Worm (Caenorhabditis elegans) whole organism, L4 larva: Measurements from ENCODE around the gene C02G6.3.

Experiments used
- D1046.2 ChIP-seq: fragments of 200-800 bp; sonication (Bioruptor generic); IDR thresholded peaks from 2 replicates; pipeline ENCODE4 v1.3.6; 2022; ENCODE audit warnings: missing genetic modification characterization, missing compliant biosample characterization
- F37D6.2 ChIP-seq: sonication (generic microtip); optimal IDR thresholded peaks from 2 replicates; lab custom pipeline; 2016; ENCODE audit warnings: mild to moderate bottlenecking, missing genetic modification characterization, missing compliant biosample characterization
- F49E8.2 ChIP-seq: sonication (generic microtip); optimal IDR thresholded peaks from 2 replicates; lab custom pipeline; 2016; ENCODE audit warnings: missing compliant biosample characterization, mild to moderate bottlenecking, missing genetic modification characterization, borderline replicate concordance
- R02D3.7 ChIP-seq: fragments of 150-350 bp; sonication (generic microtip); optimal IDR thresholded peaks from 3 replicates; lab custom pipeline; 2014; ENCODE audit warnings: missing biosample characterization, missing genetic modification characterization
- T26A8.4 ChIP-seq: fragments of 200-800 bp; sonication (Bioruptor generic); IDR thresholded peaks from 2 replicates; pipeline ENCODE4 v1.3.6; 2022; ENCODE audit warnings: missing genetic modification characterization, missing compliant biosample characterization
- Y5F2A.4 ChIP-seq: fragments of 200-800 bp; sonication (Bioruptor generic); optimal IDR thresholded peaks from 2 replicates; lab custom pipeline; 2018; ENCODE audit warnings: mild to moderate bottlenecking, missing genetic modification characterization, missing compliant biosample characterization
- ZK546.5 ChIP-seq, 2 experiments: sonication (generic microtip); optimal IDR thresholded peaks; 2 replicates each; lab custom pipeline; 2017; ENCODE audit warnings: missing biosample characterization in 2 of 2, missing genetic modification characterization in 2 of 2
- aha-1 ChIP-seq: fragments of 150-350 bp; peaks from one replicate; lab custom pipeline; 2014; ENCODE audit warnings: missing biosample characterization, missing genetic modification characterization
- ama-1 ChIP-seq: fragments of 150-350 bp; optimal IDR thresholded peaks from 2 replicates; lab custom pipeline; 2014; ENCODE audit warnings: inconsistent platforms, mixed read lengths
- ceh-20 ChIP-seq: fragments of 200-800 bp; sonication (Bioruptor generic); IDR thresholded peaks from 2 replicates; pipeline ENCODE4 v1.3.6; 2022; ENCODE audit warnings: missing genetic modification reagents, missing genetic modification characterization, missing compliant biosample characterization
- ceh-28 ChIP-seq: fragments of 150-350 bp; optimal IDR thresholded peaks from 2 replicates; lab custom pipeline; 2014; ENCODE audit warnings: missing biosample characterization, missing genetic modification reagents, missing genetic modification characterization
- ceh-82 ChIP-seq: sonication (generic microtip); optimal IDR thresholded peaks from 2 replicates; lab custom pipeline; 2017; ENCODE audit warnings: missing biosample characterization, missing genetic modification characterization
- ces-1 ChIP-seq: fragments of 150-350 bp; sonication (generic microtip); optimal IDR thresholded peaks from 4 replicates; lab custom pipeline; 2014; ENCODE audit warnings: missing biosample characterization, missing genetic modification reagents, missing genetic modification characterization
- cey-2 ChIP-seq: sonication (generic microtip); optimal IDR thresholded peaks from 3 replicates; lab custom pipeline; 2017; ENCODE audit warnings: missing genetic modification characterization, mild to moderate bottlenecking, missing compliant biosample characterization, antibody characterized with exemption, borderline replicate concordance; ENCODE audit not compliant: insufficient read depth
- daf-19 ChIP-seq: fragments of 200-800 bp; sonication (Bioruptor generic); conservative IDR thresholded peaks from 2 replicates; pipeline ENCODE4 v1.3.6; 2022; ENCODE audit warnings: missing genetic modification characterization, missing compliant biosample characterization
- dmd-6 ChIP-seq: fragments of 200-800 bp; sonication (Bioruptor generic); IDR thresholded peaks from 2 replicates; pipeline ENCODE4 v1.3.6; 2022; ENCODE audit warnings: missing genetic modification reagents, missing genetic modification characterization, missing compliant biosample characterization
- hlh-11 ChIP-seq: fragments of 200-800 bp; sonication (Bioruptor generic); optimal IDR thresholded peaks from 2 replicates; lab custom pipeline; 2018; ENCODE audit warnings: mild to moderate bottlenecking, missing genetic modification characterization, missing compliant biosample characterization
- jun-1 ChIP-seq: fragments of 150-350 bp; optimal IDR thresholded peaks from 2 replicates; lab custom pipeline; 2014; ENCODE audit warnings: missing biosample characterization, missing genetic modification reagents, missing genetic modification characterization
- lin-13 ChIP-seq: fragments of 150-350 bp; optimal IDR thresholded peaks from 2 replicates; lab custom pipeline; 2014; ENCODE audit warnings: missing biosample characterization, missing genetic modification reagents, missing genetic modification characterization
- lin-15B ChIP-seq: fragments of 150-350 bp; sonication (generic microtip); optimal IDR thresholded peaks from 3 replicates; lab custom pipeline; 2014; ENCODE audit warnings: missing biosample characterization, missing genetic modification characterization
- lin-38 ChIP-seq: fragments of 200-800 bp; sonication (Bioruptor generic); IDR thresholded peaks from 2 replicates; pipeline ENCODE4 v1.3.6; 2022; ENCODE audit warnings: missing genetic modification reagents, missing genetic modification characterization, missing compliant biosample characterization
- lin-39 ChIP-seq: fragments of 150-350 bp; optimal IDR thresholded peaks from 2 replicates; lab custom pipeline; 2014; ENCODE audit warnings: missing biosample characterization, missing genetic modification reagents, missing genetic modification characterization
- mdt-29 ChIP-seq: fragments of 200-800 bp; sonication (Bioruptor generic); IDR thresholded peaks from 2 replicates; pipeline ENCODE4 v1.3.6; 2022; ENCODE audit warnings: missing genetic modification reagents, missing genetic modification characterization, missing compliant biosample characterization
- mes-2 ChIP-seq: sonication (generic microtip); optimal IDR thresholded peaks from 2 replicates; lab custom pipeline; 2016; ENCODE audit warnings: missing genotype, mild to moderate bottlenecking, missing genetic modification characterization, missing compliant biosample characterization; ENCODE audit not compliant: poor library complexity, severe bottlenecking
- nhr-11 ChIP-seq: fragments of 150-350 bp; optimal IDR thresholded peaks from 2 replicates; lab custom pipeline; 2014; ENCODE audit warnings: missing biosample characterization, missing genetic modification characterization
- nhr-25 ChIP-seq: sonication (generic microtip); optimal IDR thresholded peaks from 2 replicates; lab custom pipeline; 2017; ENCODE audit warnings: missing genetic modification characterization, mild to moderate bottlenecking, missing compliant biosample characterization, antibody characterized with exemption, moderate library complexity, borderline replicate concordance; ENCODE audit not compliant: insufficient read depth
- nhr-48 ChIP-seq: sonication (generic microtip); optimal IDR thresholded peaks from 2 replicates; lab custom pipeline; 2016; ENCODE audit warnings: mild to moderate bottlenecking, missing genetic modification characterization, missing compliant biosample characterization
- rbr-2 ChIP-seq: sonication (generic microtip); optimal IDR thresholded peaks from 2 replicates; lab custom pipeline; 2016; ENCODE audit warnings: missing genotype, missing genetic modification characterization, missing compliant biosample characterization
- skn-1 ChIP-seq: fragments of 150-350 bp; optimal IDR thresholded peaks from 2 replicates; lab custom pipeline; 2014; ENCODE audit warnings: missing biosample characterization, missing genetic modification characterization
- snpc-4 ChIP-seq: fragments of 150-350 bp; optimal IDR thresholded peaks from 2 replicates; lab custom pipeline; 2014; ENCODE audit warnings: missing biosample characterization, missing genetic modification characterization
- unc-130 ChIP-seq: sonication (generic microtip); optimal IDR thresholded peaks from 2 replicates; lab custom pipeline; 2016; ENCODE audit warnings: missing genetic modification reagents, missing genetic modification characterization, missing compliant biosample characterization
- unc-39 ChIP-seq: sonication (generic microtip); optimal IDR thresholded peaks from 2 replicates; lab custom pipeline; 2017; ENCODE audit warnings: missing biosample characterization, missing genetic modification characterization
- zag-1 ChIP-seq: fragments of 150-350 bp; optimal IDR thresholded peaks from 2 replicates; lab custom pipeline; 2014; ENCODE audit warnings: missing biosample characterization, missing genetic modification characterization
- zfp-3 ChIP-seq: fragments of 200-800 bp; sonication (Bioruptor generic); conservative IDR thresholded peaks from 2 replicates; pipeline ENCODE4 v1.3.6; 2022; ENCODE audit warnings: missing genetic modification reagents, missing genetic modification characterization, missing compliant biosample characterization
- zip-2 ChIP-seq: fragments of 150-350 bp; optimal IDR thresholded peaks from 2 replicates; lab custom pipeline; 2014; ENCODE audit warnings: missing biosample characterization, missing genetic modification characterization

Gene C02G6.3

DNA sequence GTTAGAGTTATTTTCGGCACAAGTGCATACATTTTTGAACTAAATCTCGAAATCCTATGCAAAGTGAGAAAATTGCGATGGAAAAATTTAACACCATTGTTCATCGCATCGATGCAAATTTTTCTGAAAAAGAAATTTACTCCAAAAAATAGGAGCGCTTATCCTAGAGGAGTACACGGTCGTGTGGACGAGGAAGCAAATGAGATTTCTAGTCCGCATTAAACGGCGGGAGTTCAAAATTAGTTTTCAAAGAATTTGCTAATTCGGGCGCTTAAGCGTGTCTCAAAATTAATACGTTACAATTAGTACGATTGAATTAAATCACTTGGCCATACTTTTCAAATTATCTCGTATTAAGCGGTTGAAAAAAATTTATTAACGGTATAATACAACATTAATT is 37.5 kb downstream of the C02G6.3 start, which contains the start of gene lrpr-1 (continued):
- TF ChIP-seq jun-1 (tag; lab: Kevin White, UChicago) (peak; percentile 30), lin-13 (GFP tag; lab: Kevin White, UChicago) (peak; percentile 12), ceh-20 (GFP tag; lab: Robert Waterston, UW) (peak; percentile 78), unc-130 (GFP tag; lab: Kevin White, UChicago) (peak; percentile 92), dmd-6 (GFP tag; lab: Robert Waterston, UW) (no peak), daf-19 (GFP tag; lab: Robert Waterston, UW) (no peak), nhr-11 (tag; lab: Kevin White, UChicago) (peak; percentile 43), aha-1 (peak; percentile 84), F49E8.2 (tag; lab: Kevin White, UChicago) (peak; percentile 52)
- TF ChIP-seq, all 104 proteins: peak for 29

ce11 chrV:5919887-5920286 is 39.7 kb downstream of the C02G6.3 start, which contains the start of gene C04E6.12:
TSS of gene C04E6.12 (minus strand) at chrV:5919987.
- TF ChIP-seq nhr-48 (no peak), R02D3.7 (no peak), mdt-29 (GFP tag; lab: Robert Waterston, UW) (no peak), skn-1 (tag; lab: Kevin White, UChicago) (no peak), ces-1 (no peak), zip-2 (tag; lab: Kevin White, UChicago) (no peak), ceh-28 (tag; lab: Kevin White, UChicago) (no peak), unc-39 (tag; lab: Kevin White, UChicago) (no peak), lin-39 (tag; lab: Kevin White, UChicago) (no peak), rbr-2 (no peak), T26A8.4 (no peak), lin-38 (no peak), zag-1 (tag; lab: Kevin White, UChicago) (no peak), snpc-4 (tag; lab: Kevin White, UChicago) (no peak), ama-1 (no peak)

ce11 chrV:5921761-5922160 is 41.6 kb downstream of the C02G6.3 start:
- TF ChIP-seq cey-2 (tag; lab: Kevin White, UChicago): no peak
- no peak for TF ChIP-seq hlh-11 (tag; lab: Kevin White, UChicago)
- no peak for TF ChIP-seq nhr-25 (tag; lab: Kevin White, UChicago)
- TF ChIP-seq ZK546.5 (tag; optimal IDR thresholded peaks at IDR 0.05; lab: Kevin White, UChicago): no peak
- TF ChIP-seq lin-15B: no peak
- no peak for TF ChIP-seq Y5F2A.4 (GFP tag; lab: Kevin White, UChicago)
- TF ChIP-seq ceh-82 (tag; lab: Kevin White, UChicago): no peak
- no peak for TF ChIP-seq zip-2 (tag; lab: Kevin White, UChicago)

DNA sequence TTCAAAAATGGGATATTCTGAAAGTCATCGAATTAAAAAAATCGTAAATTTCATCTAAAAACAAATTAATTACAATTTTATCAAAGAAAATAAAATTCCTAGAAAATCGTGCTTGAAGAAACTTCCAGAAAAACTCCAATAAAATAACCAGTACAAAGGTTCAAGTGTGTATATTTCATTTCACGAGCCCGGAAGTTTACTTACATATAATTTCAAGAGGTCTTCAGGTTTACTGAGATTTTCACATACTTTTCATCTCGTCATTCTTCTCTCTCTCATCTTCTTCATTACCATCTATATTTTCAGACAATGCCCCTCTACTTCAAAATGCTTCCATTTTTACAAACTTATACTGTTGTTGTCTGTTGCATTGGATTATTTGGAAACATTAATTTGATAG is 42.1 kb downstream of the C02G6.3 start, which contains the start of gene srsx-18:
TSS of gene srsx-18 (plus strand) at position 301 of the 400 bp plus-strand sequence.
- no peak for TF ChIP-seq zfp-3 (GFP tag; lab: Robert Waterston, UW)

DNA sequence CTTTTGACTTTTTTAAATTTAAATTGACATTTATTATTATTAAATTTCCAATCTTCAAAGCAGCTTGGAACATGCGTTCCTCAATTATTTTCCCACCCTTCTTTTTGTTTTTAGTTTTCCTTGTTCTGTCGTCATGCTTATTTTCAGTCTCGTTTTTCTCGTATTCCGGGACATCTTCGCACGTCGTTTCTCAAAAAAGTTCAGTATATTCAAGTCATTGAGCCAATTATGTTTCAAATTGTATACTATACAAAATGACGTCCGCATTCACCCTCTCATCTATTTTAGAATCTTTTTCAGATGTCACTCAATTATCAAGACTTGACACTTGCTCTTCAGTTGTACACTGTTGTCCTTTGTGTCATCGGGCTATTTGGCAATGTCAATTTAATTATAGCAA is 47.2 kb downstream of the C02G6.3 start, which contains the start of gene srsx-17:
TSS of gene srsx-17 (plus strand) at position 301 of the 400 bp plus-strand sequence.
- TF ChIP-seq D1046.2 (GFP tag; lab: Robert Waterston, UW) (no peak), aha-1 (no peak), F37D6.2 (tag; lab: Kevin White, UChicago) (no peak), mes-2 (tag; lab: Kevin White, UChicago) (no peak)
